Worm (Caenorhabditis elegans): Measurements from ENCODE around the gene srbc-38.

The srbc-38 gene

ce11 chrV:748044-748443, 41.0 kb downstream of the srbc-38 start, which contains the start of gene sri-4:
Gene sri-4 (plus strand): TSS chrV:748344.
- TF ChIP-seq Y53G8AR.9 (GFP tag; conservative IDR thresholded peaks at IDR 0.05), result no peak
- TF ChIP-seq F33H1.4 (GFP tag; IDR thresholded peaks at IDR 0.05), result no peak
- TF ChIP-seq madf-10 (tag; optimal IDR thresholded peaks at IDR 0.05), result no peak
- no peak for TF ChIP-seq lag-1 (GFP tag; IDR thresholded peaks at IDR 0.05)
- TF ChIP-seq attf-6 (GFP tag; IDR thresholded peaks at IDR 0.05), result no peak
- no peak for TF ChIP-seq ceh-27 (GFP tag; optimal IDR thresholded peaks at IDR 0.05)
- no peak for TF ChIP-seq hmg-1.2 (GFP tag; IDR thresholded peaks at IDR 0.05)
- no peak for TF ChIP-seq sptf-2 (GFP tag; optimal IDR thresholded peaks at IDR 0.05)
- no peak for TF ChIP-seq ztf-22 (GFP tag; optimal IDR thresholded peaks at IDR 0.05)
- TF ChIP-seq ztf-6 (GFP tag; IDR thresholded peaks at IDR 0.05), result no peak
- TF ChIP-seq pha-4 (tag; optimal IDR thresholded peaks at IDR 0.05), result no peak
- TF ChIP-seq ceh-58 (GFP tag; IDR thresholded peaks at IDR 0.05), result no peak
- TF ChIP-seq nhr-90 (tag; optimal IDR thresholded peaks at IDR 0.05), result no peak

- no peak for TF ChIP-seq ceh-27 (GFP tag; optimal IDR thresholded peaks at IDR 0.05)
- no peak for TF ChIP-seq aptf-2 (GFP tag; conservative IDR thresholded peaks at IDR 0.05)
- TF ChIP-seq D2030.7 (GFP tag; IDR thresholded peaks at IDR 0.05), result no peak
- no peak for TF ChIP-seq nhr-179 (tag; optimal IDR thresholded peaks at IDR 0.05)
- TF ChIP-seq sdz-38 (tag; optimal IDR thresholded peaks at IDR 0.05), result no peak
- no peak for TF ChIP-seq let-607 (tag; optimal IDR thresholded peaks at IDR 0.05)
Observed at ce11 chrV:752679-753333, 45.8 kb downstream of the srbc-38 start, which contains the start of the genes str-262 and srp-1. Gene str-262 (minus strand): TSS chrV:752779. Gene srp-1 (plus strand): TSS chrV:753283.

ce11 chrV:756169-756568, 49.2 kb downstream of the srbc-38 start, which contains the start of gene str-20:
Gene str-20 (plus strand): TSS chrV:756469.
- TF ChIP-seq F23B12.7 (tag; optimal IDR thresholded peaks at IDR 0.05; ENCODE audit: insufficient read depth), result no peak
- no peak for TF ChIP-seq ztf-22 (GFP tag; optimal IDR thresholded peaks at IDR 0.05)
- no peak for TF ChIP-seq zfh-2 (GFP tag; conservative IDR thresholded peaks at IDR 0.05)
- no peak for TF ChIP-seq snpc-4 (GFP tag; optimal IDR thresholded peaks at IDR 0.05)
- TF ChIP-seq snpc-4 (tag; optimal IDR thresholded peaks at IDR 0.05), result no peak
- TF ChIP-seq zim-3 (tag; optimal IDR thresholded peaks at IDR 0.05), result no peak
- TF ChIP-seq snpc-1.3 (tag; optimal IDR thresholded peaks at IDR 0.05; ENCODE audit: insufficient read depth), result no peak
- TF ChIP-seq attf-3 (GFP tag; conservative IDR thresholded peaks at IDR 0.05), result no peak
- TF ChIP-seq mcd-1 (GFP tag; IDR thresholded peaks at IDR 0.05), result no peak
- no peak for TF ChIP-seq Y79H2A.3 (GFP tag; conservative IDR thresholded peaks at IDR 0.05)
- TF ChIP-seq ztf-25 (GFP tag; IDR thresholded peaks at IDR 0.05), result no peak
